Fruit fly (Drosophila melanogaster) whole organism, pupa: ENCODE results near the gene ATPsynCF6L.
A peak's percentile ranks its signal among the peaks of the same experiment; 100 is the strongest.

Experiments used
- CG10348 ChIP-seq: fragments of 200-800 bp; sonication (Bioruptor generic); IDR thresholded peaks from 2 replicates; pipeline ENCODE4 v1.3.6; 2022; ENCODE audit warnings: missing biosample characterization, missing genetic modification characterization
- CG12605 ChIP-seq: fragments of 200-800 bp; sonication (Bioruptor generic); IDR thresholded peaks from 2 replicates; pipeline ENCODE4 v1.3.6; 2022; ENCODE audit warnings: missing biosample characterization, missing genetic modification characterization
- CG13204 ChIP-seq: fragments of 200-800 bp; sonication (Bioruptor generic); optimal IDR thresholded peaks from 2 replicates; lab custom pipeline; 2018; ENCODE audit warnings: missing biosample characterization, mild to moderate bottlenecking, missing genetic modification characterization, moderate library complexity
- CG14655 ChIP-seq: fragments of 200-800 bp; sonication (Bioruptor generic); optimal IDR thresholded peaks from 3 replicates; lab custom pipeline; 2017; ENCODE audit warnings: mild to moderate bottlenecking, missing biosample characterization, missing genetic modification reagents, missing genetic modification characterization
- CG15710 ChIP-seq: fragments of 200-800 bp; sonication (Bioruptor generic); optimal IDR thresholded peaks from 2 replicates; lab custom pipeline; 2018; ENCODE audit warnings: missing biosample characterization, mild to moderate bottlenecking, missing genetic modification characterization, moderate library complexity
- CG17806 ChIP-seq: fragments of 200-800 bp; sonication (Bioruptor generic); optimal IDR thresholded peaks from 2 replicates; lab custom pipeline; 2018; ENCODE audit warnings: missing biosample characterization, mild to moderate bottlenecking, missing genetic modification characterization, moderate library complexity
- CG32121 ChIP-seq: fragments of 200-800 bp; sonication (Bioruptor generic); IDR thresholded peaks from 2 replicates; pipeline ENCODE4 v1.3.6; 2022; ENCODE audit warnings: missing biosample characterization, missing genetic modification characterization
- CG34367 ChIP-seq: fragments of 200-800 bp; sonication (Bioruptor generic); optimal IDR thresholded peaks from 2 replicates; lab custom pipeline; 2018; ENCODE audit warnings: missing biosample characterization, mild to moderate bottlenecking, missing genetic modification characterization
- CG4496 ChIP-seq: fragments of 200-800 bp; sonication (Bioruptor generic); IDR thresholded peaks from 3 replicates; pipeline ENCODE4 v1.3.6; 2022; ENCODE audit warnings: missing biosample characterization, missing genetic modification characterization
- CG8159 ChIP-seq: fragments of 200-800 bp; sonication (Bioruptor generic); optimal IDR thresholded peaks from 3 replicates; lab custom pipeline; 2018; ENCODE audit warnings: missing biosample characterization, mild to moderate bottlenecking, missing genetic modification characterization, moderate library complexity
- CG8301 ChIP-seq: fragments of 200-800 bp; sonication (Bioruptor generic); optimal IDR thresholded peaks from 2 replicates; lab custom pipeline; 2018; ENCODE audit warnings: missing biosample characterization, mild to moderate bottlenecking, missing genetic modification characterization
- CG9948 ChIP-seq: fragments of 200-800 bp; sonication (Bioruptor generic); optimal IDR thresholded peaks from 2 replicates; lab custom pipeline; 2018; ENCODE audit warnings: missing biosample characterization, mild to moderate bottlenecking, missing genetic modification characterization, moderate library complexity
- D1 ChIP-seq: fragments of 200-800 bp; sonication (Bioruptor generic); optimal IDR thresholded peaks from 2 replicates; lab custom pipeline; 2018; ENCODE audit warnings: missing biosample characterization, mild to moderate bottlenecking, missing genetic modification characterization, moderate library complexity
- EcR ChIP-seq: fragments of 200-800 bp; sonication (Bioruptor generic); optimal IDR thresholded peaks from 3 replicates; lab custom pipeline; 2019; ENCODE audit warnings: missing biosample characterization, missing genetic modification characterization, mild to moderate bottlenecking, moderate library complexity, missing genetic modification reagents
- Ets98B ChIP-seq: fragments of 200-800 bp; sonication (Bioruptor generic); IDR thresholded peaks from 2 replicates; pipeline ENCODE4 v1.3.6; 2022; ENCODE audit warnings: missing biosample characterization, missing genetic modification characterization
- Pif1A ChIP-seq: fragments of 200-800 bp; sonication (Bioruptor generic); optimal IDR thresholded peaks from 3 replicates; lab custom pipeline; 2016; ENCODE audit warnings: missing biosample characterization, missing genetic modification characterization
- Pif1B ChIP-seq: fragments of 200-800 bp; sonication (Bioruptor generic); optimal IDR thresholded peaks from 3 replicates; lab custom pipeline; 2016; ENCODE audit warnings: missing biosample characterization, missing genetic modification characterization
- Snoo ChIP-seq: fragments of 200-800 bp; sonication (Bioruptor generic); optimal IDR thresholded peaks from 3 replicates; lab custom pipeline; 2017; ENCODE audit warnings: missing biosample characterization, mild to moderate bottlenecking, missing genetic modification characterization, inconsistent platforms
- fd96Ca ChIP-seq: fragments of 200-800 bp; sonication (Bioruptor generic); IDR thresholded peaks from 3 replicates; pipeline ENCODE4 v1.3.6; 2022; ENCODE audit warnings: missing biosample characterization, missing genetic modification characterization
- gl ChIP-seq: fragments of 200-800 bp; sonication (Bioruptor generic); optimal IDR thresholded peaks from 2 replicates; lab custom pipeline; 2018; ENCODE audit warnings: missing biosample characterization, mild to moderate bottlenecking, missing genetic modification characterization
- rn ChIP-seq: fragments of 200-800 bp; sonication (Bioruptor generic); IDR thresholded peaks from 2 replicates; pipeline ENCODE4 v1.3.6; 2022; ENCODE audit warnings: missing biosample characterization, missing genetic modification characterization

Gene ATPsynCF6L

DNA sequence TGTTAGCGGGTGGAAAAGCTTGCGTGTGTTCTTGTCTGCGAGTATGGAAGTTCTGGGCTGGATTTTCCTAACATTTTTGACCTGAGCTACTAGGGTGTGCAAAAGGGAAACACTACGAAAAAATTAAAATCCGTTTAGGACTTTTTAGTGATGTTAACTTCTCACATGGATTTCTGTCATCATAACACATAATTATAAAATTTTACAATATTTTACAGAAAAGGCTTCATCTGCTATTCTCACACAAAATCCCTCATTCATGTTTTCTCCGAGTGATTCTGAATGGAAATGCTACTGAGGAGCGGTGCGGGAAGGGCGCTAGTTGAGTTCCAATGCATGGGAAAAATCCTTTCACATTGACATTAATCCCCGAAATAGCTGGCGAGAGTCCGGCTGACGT is 31.3 kb downstream of the ATPsynCF6L start, which contains the start of gene CG17030:
Gene CG17030, minus strand, starts transcription at position 101 of the 400 bp plus-strand sequence.
- TF ChIP-seq CG15710 (no peak), CG32121 (no peak), Pif1B (GFP tag; lab: Kevin White, UChicago) (no peak), CG13204 (GFP tag; lab: Kevin White, UChicago) (no peak), CG4496 (GFP tag; lab: Robert Waterston, UW) (no peak), CG8159 (tag; lab: Kevin White, UChicago) (no peak), fd96Ca (GFP tag; lab: Robert Waterston, UW) (no peak), CG12605 (no peak), CG10348 (GFP tag; lab: Robert Waterston, UW) (no peak), CG8301 (no peak), gl (tag; lab: Kevin White, UChicago) (no peak), Snoo (no peak), CG17806 (no peak), Pif1A (GFP tag; lab: Kevin White, UChicago) (no peak), rn (GFP tag; lab: Robert Waterston, UW) (no peak), EcR (GFP tag; lab: Kevin White, UChicago) (no peak), D1 (tag; lab: Kevin White, UChicago) (no peak), CG14655 (no peak), CG9948 (tag; lab: Kevin White, UChicago) (no peak), Ets98B (GFP tag; lab: Robert Waterston, UW) (no peak)

DNA sequence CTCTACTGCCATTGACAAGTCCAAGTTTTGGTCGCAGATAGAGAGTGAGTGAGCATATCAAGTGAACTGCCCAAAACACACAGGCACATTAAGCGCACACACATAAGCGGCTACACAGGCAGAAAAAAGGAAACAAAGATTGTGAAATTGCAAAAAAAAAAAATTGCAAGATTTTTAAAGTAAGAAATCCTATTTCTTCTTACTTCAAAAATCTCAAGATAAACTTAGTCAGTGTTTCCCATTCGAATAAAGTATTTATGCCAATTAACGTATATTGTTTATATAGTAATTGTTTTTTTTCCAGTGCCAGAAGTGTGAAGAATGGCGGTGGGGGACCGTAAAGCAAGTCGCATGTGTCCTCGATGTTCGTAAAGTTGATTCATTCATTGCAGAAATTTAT is 33.0 kb downstream of the ATPsynCF6L start:
- TF ChIP-seq gl (tag; lab: Kevin White, UChicago) (no peak), Ets98B (GFP tag; lab: Robert Waterston, UW) (no peak), fd96Ca (GFP tag; lab: Robert Waterston, UW) (no peak), CG4496 (GFP tag; lab: Robert Waterston, UW) (no peak), rn (GFP tag; lab: Robert Waterston, UW) (no peak), CG34367 (tag; lab: Kevin White, UChicago) (no peak)

DNA sequence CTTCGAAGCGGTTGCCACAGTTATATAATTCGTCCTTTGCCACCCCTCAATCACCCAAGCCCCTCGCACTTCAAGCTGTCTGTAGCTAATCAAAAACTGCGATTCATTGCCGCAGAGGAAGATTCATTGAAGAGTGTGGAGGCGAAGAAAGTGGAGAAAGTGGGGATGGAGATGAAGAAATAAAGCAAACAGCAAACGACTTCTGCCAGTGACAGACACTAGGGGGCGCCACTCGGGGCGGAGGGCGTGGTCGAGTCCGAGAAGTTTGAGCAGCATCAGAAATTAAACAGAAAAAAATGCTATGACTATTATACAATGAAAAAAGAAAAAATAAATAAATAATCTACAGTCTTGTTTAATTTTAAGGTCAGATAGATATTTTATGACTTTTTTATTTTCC is 33.9 kb downstream of the ATPsynCF6L start:
- TF ChIP-seq Ets98B (GFP tag; lab: Robert Waterston, UW) (no peak), CG34367 (tag; lab: Kevin White, UChicago) (no peak), CG32121 (no peak), CG8301 (no peak), CG12605 (no peak), CG4496 (GFP tag; lab: Robert Waterston, UW) (no peak), CG14655 (no peak), rn (GFP tag; lab: Robert Waterston, UW) (no peak), CG8159 (tag; lab: Kevin White, UChicago) (no peak), CG9948 (tag; lab: Kevin White, UChicago) (no peak), Snoo (no peak), Pif1B (GFP tag; lab: Kevin White, UChicago) (no peak), CG10348 (GFP tag; lab: Robert Waterston, UW) (no peak), Pif1A (GFP tag; lab: Kevin White, UChicago) (no peak), CG15710 (no peak), CG13204 (GFP tag; lab: Kevin White, UChicago) (no peak), CG17806 (no peak), D1 (tag; lab: Kevin White, UChicago) (no peak)

DNA sequence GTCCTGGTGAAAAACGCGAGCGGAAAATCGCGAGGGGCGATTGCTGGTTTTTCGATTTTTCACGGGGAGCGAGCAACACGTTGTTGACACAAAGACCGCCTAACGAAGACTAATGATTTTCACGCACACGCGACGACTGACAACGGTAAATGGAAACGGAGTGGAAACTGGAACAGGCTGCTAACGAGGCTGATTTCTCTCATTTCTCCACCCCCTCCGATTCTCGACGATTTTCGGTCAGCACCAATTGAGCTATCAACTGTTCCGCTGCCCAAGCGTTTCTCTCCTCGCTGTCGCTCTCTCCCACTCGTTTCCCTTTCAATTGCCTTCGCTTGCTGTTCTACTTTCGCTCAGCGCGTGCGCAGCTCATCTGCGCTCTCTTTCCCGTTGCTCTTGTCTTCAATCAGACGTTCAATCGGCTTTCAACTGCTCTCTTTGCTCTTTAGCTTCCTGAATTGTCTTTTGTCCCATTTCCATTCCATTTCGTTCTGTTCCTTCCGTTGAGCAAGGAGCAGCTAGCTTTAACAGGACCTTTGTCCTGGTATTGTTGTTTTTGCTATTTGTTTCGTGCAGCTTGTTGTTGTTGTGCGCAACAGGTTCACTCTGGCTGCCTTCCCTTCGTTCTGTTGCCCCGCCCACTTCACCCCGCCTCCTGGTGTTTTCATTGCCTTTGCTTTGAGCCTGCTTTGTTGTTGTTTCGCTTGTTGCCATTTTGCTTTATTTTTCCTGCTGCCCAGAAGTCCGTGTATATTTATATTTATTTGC is 35.7 kb downstream of the ATPsynCF6L start:
- TF ChIP-seq Pif1B (GFP tag; lab: Kevin White, UChicago) (no peak), CG12605 (peak; percentile 75), Snoo (peak; percentile 14), CG4496 (GFP tag; lab: Robert Waterston, UW) (0 out of 3 replicates have a peak, but pooled peaks have one; percentile 26)
- TF ChIP-seq, all 21 proteins: peak for 3

DNA sequence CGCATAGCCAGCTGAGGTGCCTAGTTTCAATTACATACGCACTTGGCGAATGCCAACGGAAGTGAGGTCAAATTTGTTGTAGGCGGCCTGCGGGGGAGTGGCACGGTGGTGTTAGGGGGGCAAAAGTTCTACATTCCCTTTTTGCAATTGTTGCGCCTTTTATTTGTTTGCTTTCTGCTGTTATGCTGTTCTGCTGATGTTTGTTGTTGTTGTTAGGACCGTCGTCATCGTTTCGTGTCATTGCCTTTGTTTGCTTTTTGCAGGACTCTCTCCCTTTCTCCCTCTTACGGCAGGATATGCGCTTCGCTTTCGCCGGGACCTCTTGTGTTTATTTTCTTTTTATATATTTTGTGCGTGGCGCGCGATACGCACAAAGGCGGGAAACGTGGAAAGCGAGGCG is 42.6 kb downstream of the ATPsynCF6L start:
- TF ChIP-seq CG14655 (no peak), CG15710 (no peak), D1 (tag; lab: Kevin White, UChicago) (no peak), CG8159 (tag; lab: Kevin White, UChicago) (no peak), CG12605 (no peak), fd96Ca (GFP tag; lab: Robert Waterston, UW) (no peak), Pif1B (GFP tag; lab: Kevin White, UChicago) (no peak), CG4496 (GFP tag; lab: Robert Waterston, UW) (no peak), CG17806 (no peak), EcR (GFP tag; lab: Kevin White, UChicago) (no peak), Pif1A (GFP tag; lab: Kevin White, UChicago) (no peak), rn (GFP tag; lab: Robert Waterston, UW) (no peak), CG8301 (no peak), gl (tag; lab: Kevin White, UChicago) (no peak), CG34367 (tag; lab: Kevin White, UChicago) (no peak), Ets98B (GFP tag; lab: Robert Waterston, UW) (no peak), CG13204 (GFP tag; lab: Kevin White, UChicago) (no peak), CG10348 (GFP tag; lab: Robert Waterston, UW) (no peak), CG9948 (tag; lab: Kevin White, UChicago) (no peak), Snoo (no peak)

DNA sequence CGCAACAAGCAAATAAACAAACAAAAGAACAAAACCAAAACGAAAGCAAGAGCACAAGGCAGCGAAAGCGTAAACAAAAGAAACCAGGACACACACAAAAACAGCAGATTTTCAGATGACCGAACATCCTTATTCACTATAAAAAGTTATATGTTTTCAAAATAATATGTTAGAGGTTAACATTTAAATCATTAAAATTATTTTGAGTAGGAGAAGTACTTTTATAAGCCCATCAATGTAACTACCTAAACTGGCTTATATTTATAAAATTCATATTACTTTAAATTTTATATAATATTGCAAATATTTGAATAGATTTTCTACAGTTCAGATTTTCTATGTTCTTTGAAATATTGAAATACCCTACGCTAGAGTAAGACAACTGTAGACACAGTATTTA is 45.2 kb downstream of the ATPsynCF6L start:
- TF ChIP-seq rn (GFP tag; lab: Robert Waterston, UW), result no peak
- no peak for TF ChIP-seq CG17806
- no peak for TF ChIP-seq CG8301
- no peak for TF ChIP-seq CG4496 (GFP tag; lab: Robert Waterston, UW)
- TF ChIP-seq EcR (GFP tag; lab: Kevin White, UChicago), result no peak
- TF ChIP-seq Snoo, result no peak
- no peak for TF ChIP-seq CG12605
- TF ChIP-seq CG8159 (tag; lab: Kevin White, UChicago), result no peak
- TF ChIP-seq CG13204 (GFP tag; lab: Kevin White, UChicago), result no peak
- TF ChIP-seq CG34367 (tag; lab: Kevin White, UChicago), result no peak
- no peak for TF ChIP-seq D1 (tag; lab: Kevin White, UChicago)
- TF ChIP-seq CG15710, result no peak
- TF ChIP-seq fd96Ca (GFP tag; lab: Robert Waterston, UW), result no peak
- no peak for TF ChIP-seq CG10348 (GFP tag; lab: Robert Waterston, UW)
- TF ChIP-seq CG9948 (tag; lab: Kevin White, UChicago), result no peak
- no peak for TF ChIP-seq Ets98B (GFP tag; lab: Robert Waterston, UW)
- TF ChIP-seq Pif1B (GFP tag; lab: Kevin White, UChicago), result no peak
- TF ChIP-seq gl (tag; lab: Kevin White, UChicago), result no peak
